Fruit fly (Drosophila melanogaster): Measurements from ENCODE around the gene Gr8a.

Gene Gr8a

dm6 chrX:9251212-9251877 is 24.4 kb downstream of the Gr8a start (continued):
- TF ChIP-seq esg (GFP tag; conservative IDR thresholded peaks at IDR 0.05), result 0 out of 2 replicates have a peak, but pooled peaks have one; percentile 12
- no peak for TF ChIP-seq CG7357 (GFP tag; IDR thresholded peaks at IDR 0.05)
- no peak for TF ChIP-seq Abd-B (GFP tag; optimal IDR thresholded peaks at IDR 0.05)
- TF ChIP-seq fru (optimal IDR thresholded peaks at IDR 0.05), result no peak
- no peak for TF ChIP-seq CG10321 (GFP tag; IDR thresholded peaks at IDR 0.05)
- no peak for TF ChIP-seq da (GFP tag; optimal IDR thresholded peaks at IDR 0.05)
- TF ChIP-seq lov (optimal IDR thresholded peaks at IDR 0.05), result no peak
- TF ChIP-seq lov (GFP tag; IDR thresholded peaks at IDR 0.05), result no peak
- no peak for TF ChIP-seq trem (tag; optimal IDR thresholded peaks at IDR 0.05)
- peak; percentile 43; the same call in 1 of the 2 replicates for TF ChIP-seq stc (GFP tag; IDR thresholded peaks at IDR 0.05)
- no peak for TF ChIP-seq CG34224 (GFP tag; IDR thresholded peaks at IDR 0.05; ENCODE audit: partially characterized antibody)
- no peak for TF ChIP-seq amos (GFP tag; IDR thresholded peaks at IDR 0.05; ENCODE audit: partially characterized antibody)
- no peak for TF ChIP-seq insv (GFP tag; optimal IDR thresholded peaks at IDR 0.05)
- TF ChIP-seq tna (GFP tag; IDR thresholded peaks at IDR 0.05; ENCODE audit: partially characterized antibody), result no peak
- no peak for TF ChIP-seq B-H1 (GFP tag; IDR thresholded peaks at IDR 0.05)
- TF ChIP-seq CG14050 (GFP tag; IDR thresholded peaks at IDR 0.05), result no peak
- no peak for TF ChIP-seq sna (GFP tag; IDR thresholded peaks at IDR 0.05; ENCODE audit: partially characterized antibody)
- no peak for TF ChIP-seq Sry-β (GFP tag; optimal IDR thresholded peaks at IDR 0.05)
- TF ChIP-seq crol (GFP tag; IDR thresholded peaks at IDR 0.05), result peak; percentile 84
- TF ChIP-seq Bdp1 (GFP tag; optimal IDR thresholded peaks at IDR 0.05), result no peak
- no peak for TF ChIP-seq Aef1 (GFP tag; IDR thresholded peaks at IDR 0.05)
- no peak for TF ChIP-seq CG18619 (GFP tag; optimal IDR thresholded peaks at IDR 0.05)
- TF ChIP-seq CG17912 (GFP tag; optimal IDR thresholded peaks at IDR 0.05), result no peak
- TF ChIP-seq Lhr (GFP tag; optimal IDR thresholded peaks at IDR 0.05), result no peak
- no peak for TF ChIP-seq CG11456 (GFP tag; IDR thresholded peaks at IDR 0.05)
- TF ChIP-seq CG7556 (GFP tag; optimal IDR thresholded peaks at IDR 0.05), result peak; percentile 4
- no peak for TF ChIP-seq CG31441 (GFP tag; IDR thresholded peaks at IDR 0.05)
- no peak for TF ChIP-seq B-H2 (GFP tag; optimal IDR thresholded peaks at IDR 0.05)
- TF ChIP-seq CG8765 (GFP tag; IDR thresholded peaks at IDR 0.05), result no peak
- no peak for TF ChIP-seq C15 (GFP tag; IDR thresholded peaks at IDR 0.05)
- no peak for TF ChIP-seq CG4282 (GFP tag; optimal IDR thresholded peaks at IDR 0.05)
- TF ChIP-seq kni (GFP tag; optimal IDR thresholded peaks at IDR 0.05), result no peak
- TF ChIP-seq gcm2 (GFP tag; optimal IDR thresholded peaks at IDR 0.05), result no peak
- TF ChIP-seq Atf-2 (GFP tag; optimal IDR thresholded peaks at IDR 0.05), result no peak
- TF ChIP-seq Camta (GFP tag; optimal IDR thresholded peaks at IDR 0.05), result peak; percentile 7
- TF ChIP-seq CG7745 (tag; optimal IDR thresholded peaks at IDR 0.05), result no peak
- no peak for TF ChIP-seq YL-1 (GFP tag; optimal IDR thresholded peaks at IDR 0.05)
- no peak for TF ChIP-seq Rfx (GFP tag; IDR thresholded peaks at IDR 0.05)
- no peak for TF ChIP-seq CG12104 (GFP tag; optimal IDR thresholded peaks at IDR 0.05)
- TF ChIP-seq CG14965 (GFP tag; optimal IDR thresholded peaks at IDR 0.05; ENCODE audit: borderline replicate concordance), result no peak
- TF ChIP-seq CG14860 (GFP tag; IDR thresholded peaks at IDR 0.05; ENCODE audit: partially characterized antibody), result no peak
- peak; percentile 24 for TF ChIP-seq CG13424 (tag; optimal IDR thresholded peaks at IDR 0.05)
- TF ChIP-seq klu (GFP tag; IDR thresholded peaks at IDR 0.05), result no peak
- no peak for TF ChIP-seq hb (GFP tag; IDR thresholded peaks at IDR 0.05; ENCODE audit: partially characterized antibody)
- TF ChIP-seq en (GFP tag; optimal IDR thresholded peaks at IDR 0.05), result no peak
- no peak for TF ChIP-seq Hand (GFP tag; optimal IDR thresholded peaks at IDR 0.05)
- no peak for TF ChIP-seq dan (GFP tag; IDR thresholded peaks at IDR 0.05)
- peak; percentile 25; the same call in 1 of the 2 replicates for TF ChIP-seq CG4360 (GFP tag; IDR thresholded peaks at IDR 0.05)
- TF ChIP-seq Adf1 (GFP tag; IDR thresholded peaks at IDR 0.05), result no peak
- TF ChIP-seq lmd (GFP tag; IDR thresholded peaks at IDR 0.05), result peak; percentile 29; the same call in 1 of the 2 replicates
- TF ChIP-seq odd (GFP tag; optimal IDR thresholded peaks at IDR 0.05), result no peak

Data from whole organism, embryonic.